Worm (Caenorhabditis elegans): ENCODE measurements around the gene dao-6.

Gene dao-6

DNA sequence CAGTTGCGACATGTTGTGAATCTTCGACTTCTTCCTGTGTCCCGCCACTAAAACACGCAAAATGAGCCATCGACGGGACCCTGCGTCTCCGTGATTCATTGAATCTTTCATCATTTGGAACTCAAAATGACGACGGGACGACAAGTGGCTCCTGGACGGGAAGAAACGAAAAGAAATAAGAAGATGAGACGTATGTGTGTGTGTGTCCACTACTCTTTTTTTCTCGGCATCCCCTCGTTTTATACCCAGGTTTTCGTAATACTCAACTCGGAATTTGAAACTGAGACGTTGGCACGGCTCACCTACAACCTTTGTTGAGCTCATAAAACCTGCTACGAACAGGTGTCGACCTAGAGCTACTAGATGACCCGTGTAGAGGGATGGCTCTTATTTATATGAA is 8.5 kb upstream of the dao-6 start:
- peak; percentile 68 for TF ChIP-seq unc-62 (GFP tag; optimal IDR thresholded peaks at IDR 0.05)
- no peak for TF ChIP-seq lsy-2 (tag; optimal IDR thresholded peaks at IDR 0.05)
- no peak for TF ChIP-seq drap-1 (GFP tag; optimal IDR thresholded peaks at IDR 0.05)
- TF ChIP-seq zip-8 (tag; optimal IDR thresholded peaks at IDR 0.05): no peak
- peak; percentile 51 for TF ChIP-seq hlh-1 (tag; optimal IDR thresholded peaks at IDR 0.05)
- no peak for TF ChIP-seq nhr-2 (tag; optimal IDR thresholded peaks at IDR 0.05)
- TF ChIP-seq nhr-76 (tag; optimal IDR thresholded peaks at IDR 0.05): no peak
- no peak for TF ChIP-seq ceh-83 (GFP tag; optimal IDR thresholded peaks at IDR 0.05)
- TF ChIP-seq unc-120 (tag; optimal IDR thresholded peaks at IDR 0.05; ENCODE audit: poor library complexity, severe bottlenecking): peak; percentile 67

ce11 chrIII:9743239-9743638 is 7.2 kb upstream of the dao-6 start, which contains the start of gene T05G5.1:
Gene T05G5.1, minus strand, starts transcription at chrIII:9743339.
- TF ChIP-seq elt-1 (tag; optimal IDR thresholded peaks at IDR 0.05; ENCODE audit: borderline replicate concordance, insufficient read depth) (no peak), zip-8 (tag; optimal IDR thresholded peaks at IDR 0.05) (no peak), bed-3 (GFP tag; optimal IDR thresholded peaks at IDR 0.05) (no peak), blmp-1 (tag; optimal IDR thresholded peaks at IDR 0.05) (no peak), unc-62 (GFP tag; optimal IDR thresholded peaks at IDR 0.05) (no peak), ces-1 (GFP tag; optimal IDR thresholded peaks at IDR 0.05) (no peak), mls-2 (tag; optimal IDR thresholded peaks at IDR 0.05) (no peak), nhr-12 (tag; optimal IDR thresholded peaks at IDR 0.05) (no peak), ceh-83 (GFP tag; optimal IDR thresholded peaks at IDR 0.05) (no peak), hlh-1 (tag; optimal IDR thresholded peaks at IDR 0.05) (no peak), nhr-2 (tag; optimal IDR thresholded peaks at IDR 0.05) (no peak), tbx-8 (GFP tag; optimal IDR thresholded peaks at IDR 0.05) (no peak), sem-2 (GFP tag; optimal IDR thresholded peaks at IDR 0.05) (no peak)

DNA sequence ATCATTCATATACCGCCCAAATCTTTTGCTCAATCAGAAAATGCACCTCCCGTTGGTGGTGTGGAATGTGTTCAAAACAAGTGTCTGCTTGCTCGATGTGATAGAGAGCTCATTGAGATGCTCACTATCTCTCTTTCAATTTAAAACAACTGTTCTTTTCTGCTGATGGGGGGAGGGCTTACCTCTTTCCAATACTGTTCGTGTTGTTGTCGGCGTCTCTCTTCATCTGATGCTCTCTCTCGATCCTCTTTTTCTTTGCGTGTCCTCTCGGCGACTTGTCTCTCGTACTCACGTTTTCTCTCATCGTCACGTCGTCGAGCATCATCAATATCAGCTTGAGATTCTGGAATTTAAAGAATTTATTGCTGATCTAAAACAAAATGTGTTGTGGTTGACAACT is 6.0 kb upstream of the dao-6 start:
- TF ChIP-seq mep-1 (tag; optimal IDR thresholded peaks at IDR 0.05) (no peak), hlh-1 (tag; optimal IDR thresholded peaks at IDR 0.05) (peak; percentile 95), unc-120 (tag; optimal IDR thresholded peaks at IDR 0.05; ENCODE audit: poor library complexity, severe bottlenecking) (peak; percentile 27), unc-62 (GFP tag; optimal IDR thresholded peaks at IDR 0.05) (peak; percentile 69), nhr-76 (tag; optimal IDR thresholded peaks at IDR 0.05) (no peak)

DNA sequence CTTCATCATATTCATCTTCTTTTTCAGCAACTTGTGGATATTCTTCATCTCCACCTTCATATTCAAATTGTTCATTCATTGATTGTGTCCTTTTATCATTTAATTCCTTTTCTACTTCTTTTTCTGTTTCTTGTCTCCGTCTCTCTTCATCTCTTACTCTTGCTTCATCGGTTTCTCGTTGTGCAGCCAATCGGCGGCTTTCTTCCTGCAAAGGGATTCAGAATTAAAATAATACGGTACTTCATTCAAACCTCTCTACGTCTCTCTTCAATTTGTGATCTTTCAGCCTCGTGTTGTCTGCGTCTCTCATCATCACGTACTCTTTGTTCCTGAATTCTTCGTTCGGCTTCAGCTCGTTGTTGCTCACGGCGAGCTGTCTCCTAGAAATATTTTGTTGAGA is 4.7 kb upstream of the dao-6 start:
- TF ChIP-seq cnd-1 (tag; optimal IDR thresholded peaks at IDR 0.05): no peak
- TF ChIP-seq lsy-2 (tag; optimal IDR thresholded peaks at IDR 0.05): peak; percentile 41

ce11 chrIII:9738954-9739353 is 3.0 kb upstream of the dao-6 start, which contains the start of gene hlh-4:
Gene hlh-4, minus strand, starts transcription at chrIII:9739054.
- TF ChIP-seq nhr-2 (tag; optimal IDR thresholded peaks at IDR 0.05): no peak
- no peak for TF ChIP-seq hlh-1 (tag; optimal IDR thresholded peaks at IDR 0.05)
- TF ChIP-seq lin-32 (GFP tag; optimal IDR thresholded peaks at IDR 0.05): no peak
- TF ChIP-seq drap-1 (GFP tag; optimal IDR thresholded peaks at IDR 0.05): no peak
- TF ChIP-seq ceh-39 (tag; optimal IDR thresholded peaks at IDR 0.05): no peak
- no peak for TF ChIP-seq nhr-76 (tag; optimal IDR thresholded peaks at IDR 0.05)
- no peak for TF ChIP-seq unc-120 (tag; optimal IDR thresholded peaks at IDR 0.05; ENCODE audit: poor library complexity, severe bottlenecking)
- no peak for TF ChIP-seq zip-8 (tag; optimal IDR thresholded peaks at IDR 0.05)

DNA sequence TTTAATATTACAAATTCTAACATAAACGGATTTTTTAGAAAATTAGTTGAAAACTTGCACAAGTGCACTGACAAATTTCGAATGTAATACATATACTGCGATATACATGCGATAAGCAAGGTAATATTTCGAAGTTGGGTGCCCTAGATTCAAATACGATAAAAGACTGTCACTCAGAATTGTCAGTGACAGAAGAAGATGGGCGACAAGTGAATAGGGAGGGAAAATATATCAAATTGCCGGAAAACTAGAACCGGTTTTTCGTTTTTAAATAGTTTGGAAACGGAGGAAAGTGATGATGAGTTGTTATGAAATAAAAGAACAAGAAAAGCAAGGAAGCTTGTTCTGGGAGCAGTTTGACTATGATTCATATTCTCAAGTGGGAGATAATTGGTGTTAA is 2.0 kb downstream of the dao-6 start:
- TF ChIP-seq M03D4.4 (tag; optimal IDR thresholded peaks at IDR 0.05) (no peak), unc-62 (GFP tag; optimal IDR thresholded peaks at IDR 0.05) (peak; percentile 15), blmp-1 (tag; optimal IDR thresholded peaks at IDR 0.05) (no peak), unc-39 (tag; optimal IDR thresholded peaks at IDR 0.05) (no peak)

ce11 chrIII:9733333-9733732 is 2.7 kb downstream of the dao-6 start:
- no peak for TF ChIP-seq nhr-28 (tag; optimal IDR thresholded peaks at IDR 0.05)
- no peak for TF ChIP-seq pha-4 (tag; optimal IDR thresholded peaks at IDR 0.05)
- no peak for TF ChIP-seq snpc-4 (tag; optimal IDR thresholded peaks at IDR 0.05)
- no peak for TF ChIP-seq blmp-1 (tag; optimal IDR thresholded peaks at IDR 0.05)
- TF ChIP-seq M03D4.4 (tag; optimal IDR thresholded peaks at IDR 0.05): no peak
- TF ChIP-seq hlh-1 (tag; optimal IDR thresholded peaks at IDR 0.05): no peak
- no peak for TF ChIP-seq cnd-1 (tag; optimal IDR thresholded peaks at IDR 0.05)
- TF ChIP-seq lsy-2 (tag; optimal IDR thresholded peaks at IDR 0.05): no peak
- no peak for TF ChIP-seq ces-1 (GFP tag; optimal IDR thresholded peaks at IDR 0.05)
- TF ChIP-seq sem-2 (GFP tag; optimal IDR thresholded peaks at IDR 0.05): no peak
- TF ChIP-seq mep-1 (tag; optimal IDR thresholded peaks at IDR 0.05): no peak
- no peak for TF ChIP-seq unc-120 (tag; optimal IDR thresholded peaks at IDR 0.05; ENCODE audit: poor library complexity, severe bottlenecking)
- no peak for TF ChIP-seq drap-1 (GFP tag; optimal IDR thresholded peaks at IDR 0.05)
- TF ChIP-seq flh-1 (GFP tag; optimal IDR thresholded peaks at IDR 0.05): no peak
- TF ChIP-seq lin-32 (GFP tag; optimal IDR thresholded peaks at IDR 0.05): no peak
- TF ChIP-seq tbx-8 (GFP tag; optimal IDR thresholded peaks at IDR 0.05): no peak
- no peak for TF ChIP-seq ztf-11 (tag; optimal IDR thresholded peaks at IDR 0.05)
- TF ChIP-seq mls-2 (tag; optimal IDR thresholded peaks at IDR 0.05): no peak
- TF ChIP-seq nhr-237 (tag; optimal IDR thresholded peaks at IDR 0.05): no peak
- TF ChIP-seq zip-8 (tag; optimal IDR thresholded peaks at IDR 0.05): no peak

Data from whole organism, mixed stage, embryonic.